Fruit fly (Drosophila melanogaster) Kc167 (cell line): ENCODE results near the gene CG31886.

ENCODE experiments used
- Myc ChIP-seq: fragments of >200 bp; optimal IDR thresholded peaks from 2 replicates; lab custom pipeline; 2017; ENCODE audit warnings: missing external identifiers
- Sin3A ChIP-seq: fragments of >200 bp; optimal IDR thresholded peaks from 2 replicates; lab custom pipeline; 2018; ENCODE audit warnings: missing external identifiers
- h ChIP-seq: fragments of >200 bp; optimal IDR thresholded peaks from 3 replicates; lab custom pipeline; 2018; ENCODE audit warnings: missing external identifiers
- insv ChIP-seq: fragments of >200 bp; optimal IDR thresholded peaks from 3 replicates; lab custom pipeline; 2018; ENCODE audit warnings: missing external identifiers
- psq ChIP-seq: fragments of >200 bp; optimal IDR thresholded peaks from 2 replicates; lab custom pipeline; 2017; ENCODE audit warnings: missing external identifiers
- ttk ChIP-seq: sonication (Bioruptor generic); optimal IDR thresholded peaks from 2 replicates; lab custom pipeline; 2017; ENCODE audit warnings: missing external identifiers

Gene CG31886

dm6 chr2L:8959001-8959461, at the start of gene CG31886:
Gene CG31886 (minus strand): TSS chr2L:8959051.
- TF ChIP-seq h (lab: Kevin White, UChicago) (no peak), Sin3A (no peak), insv (lab: Kevin White, UChicago) (no peak), psq (lab: Kevin White, UChicago) (no peak), ttk (lab: Kevin White, UChicago) (no peak), Myc (no peak)

dm6 chr2L:8998237-8998636, 39.4 kb upstream of the CG31886 start, which contains the start of gene Try29F:
Gene Try29F (plus strand): TSS chr2L:8998537.
- TF ChIP-seq h (lab: Kevin White, UChicago) (no peak), psq (lab: Kevin White, UChicago) (no peak), insv (lab: Kevin White, UChicago) (no peak), Sin3A (no peak), ttk (lab: Kevin White, UChicago) (no peak), Myc (no peak)

dm6 chr2L:8997285-8997684, 38.4 kb upstream of the CG31886 start, which contains the start of the genes alien and CG18661:
Gene alien (minus strand): TSS chr2L:8997379.
Gene CG18661 (plus strand): TSS chr2L:8997605.
- no peak for TF ChIP-seq Sin3A
- TF ChIP-seq h (lab: Kevin White, UChicago), result no peak
- TF ChIP-seq insv (lab: Kevin White, UChicago), result no peak
- no peak for TF ChIP-seq ttk (lab: Kevin White, UChicago)
- TF ChIP-seq psq (lab: Kevin White, UChicago), result no peak
- no peak for TF ChIP-seq Myc

DNA sequence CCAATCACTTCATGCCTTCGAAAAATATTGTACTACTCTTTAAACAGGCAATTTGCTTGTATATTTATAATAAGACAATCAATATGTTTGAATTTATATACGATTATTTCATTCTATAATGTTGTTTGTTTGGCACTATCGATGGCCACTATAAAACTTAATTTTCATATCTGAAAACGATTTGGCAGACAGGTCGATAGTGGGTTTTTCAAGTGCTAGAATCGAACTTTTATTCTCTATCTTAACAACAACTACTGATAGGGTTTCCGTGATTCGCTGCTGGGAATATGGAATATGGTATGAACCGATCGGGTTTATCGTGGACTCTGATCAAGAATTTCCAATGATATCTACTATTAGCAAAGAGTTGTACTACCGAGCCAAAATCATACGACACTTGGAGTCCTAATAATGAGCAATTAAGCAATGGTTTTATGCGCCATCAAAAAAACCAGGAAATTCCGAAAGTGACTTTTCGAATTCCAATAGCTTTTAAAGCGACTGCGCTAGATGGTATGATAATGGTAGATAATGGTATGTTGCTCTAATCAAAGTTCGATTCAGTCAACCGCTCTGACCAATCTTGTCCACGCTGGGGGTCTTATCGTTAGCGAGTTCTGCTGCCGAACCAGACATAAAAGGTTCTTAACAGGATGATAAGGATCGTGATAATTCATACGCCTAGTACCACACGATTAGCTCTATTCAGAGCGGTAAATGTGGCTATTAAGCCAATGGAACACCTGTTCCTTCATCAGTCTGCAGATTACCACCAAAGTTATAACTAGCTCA, 35.0 kb upstream of the CG31886 start, which contains the start of gene CG17906:
Gene CG17906, plus strand, starts transcription at position 742 of the 792 bp plus-strand sequence.
- no peak for TF ChIP-seq psq (lab: Kevin White, UChicago)
- no peak for TF ChIP-seq insv (lab: Kevin White, UChicago)
- no peak for TF ChIP-seq Sin3A
- TF ChIP-seq Myc, result no peak
- TF ChIP-seq ttk (lab: Kevin White, UChicago), result no peak
- TF ChIP-seq h (lab: Kevin White, UChicago), result no peak

DNA sequence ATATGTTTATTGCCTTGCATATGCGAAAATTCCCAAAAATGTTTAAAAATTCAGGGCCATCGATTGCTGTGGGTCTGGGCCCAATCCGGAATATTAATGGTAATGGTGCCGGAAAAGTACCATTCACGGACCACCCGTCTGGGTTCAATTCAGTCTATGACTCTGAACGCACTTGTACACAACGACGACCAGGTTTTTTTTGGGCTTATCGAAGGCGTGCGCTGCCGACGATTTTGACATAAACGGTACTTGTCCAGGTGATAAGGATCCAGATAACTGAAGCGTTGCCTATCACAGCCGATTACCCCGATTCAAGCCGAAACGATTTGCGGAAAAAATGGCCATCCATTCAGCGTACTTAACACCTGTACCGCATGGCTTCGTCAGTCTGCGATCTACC, 32.7 kb upstream of the CG31886 start, which contains the start of gene CG9555:
Gene CG9555, plus strand, starts transcription at position 153 of the 400 bp plus-strand sequence.
- TF ChIP-seq insv (lab: Kevin White, UChicago) (no peak), h (lab: Kevin White, UChicago) (no peak), ttk (lab: Kevin White, UChicago) (no peak), Myc (no peak), psq (lab: Kevin White, UChicago) (no peak), Sin3A (no peak)

- TF ChIP-seq Myc (no peak), h (lab: Kevin White, UChicago) (no peak), psq (lab: Kevin White, UChicago) (no peak), Sin3A (no peak)
Observed at dm6 chr2L:8989037-8989591, 30.3 kb upstream of the CG31886 start, which contains the start of gene rost. Gene rost (minus strand): TSS chr2L:8989539.

DNA sequence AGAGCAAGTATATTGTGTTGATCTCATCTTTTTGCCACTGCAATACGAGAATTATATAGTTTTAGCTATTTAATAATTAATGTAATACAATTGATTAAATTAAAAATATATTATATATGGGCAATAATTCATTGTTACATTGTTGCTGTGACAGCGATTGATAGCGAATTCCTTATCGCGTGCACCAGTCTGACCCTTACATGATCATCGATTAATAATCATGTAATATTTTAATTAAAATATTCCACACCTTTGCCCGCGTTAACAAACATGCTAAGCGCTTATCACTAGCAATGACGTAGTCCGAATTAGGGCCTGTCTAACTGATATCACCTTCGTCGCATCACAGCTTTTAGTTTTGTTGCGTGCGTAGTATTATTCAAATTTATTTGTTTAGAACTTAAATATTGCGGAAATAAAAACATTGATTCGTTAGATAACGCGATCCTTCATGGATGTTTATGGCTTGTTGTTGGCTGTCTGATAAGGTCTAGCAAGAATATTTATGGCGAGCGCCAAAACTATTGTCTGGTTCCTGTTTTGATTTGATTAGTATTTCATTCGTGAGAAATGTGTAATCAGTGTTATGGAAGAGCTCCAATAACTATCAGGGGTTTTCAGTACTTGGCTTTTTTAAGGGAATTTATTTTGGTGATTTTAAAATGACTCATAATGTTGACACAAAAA, 28.5 kb upstream of the CG31886 start:
- TF ChIP-seq Myc, result no peak
- no peak for TF ChIP-seq Sin3A
- TF ChIP-seq psq (lab: Kevin White, UChicago), result no peak

dm6 chr2L:8984614-8985318, 25.9 kb upstream of the CG31886 start, which contains the start of gene CG13101:
Gene CG13101 (minus strand): TSS chr2L:8984872.
- no peak for TF ChIP-seq Myc
- TF ChIP-seq ttk (lab: Kevin White, UChicago), result no peak
- TF ChIP-seq insv (lab: Kevin White, UChicago), result no peak
- TF ChIP-seq Sin3A, result no peak
- TF ChIP-seq h (lab: Kevin White, UChicago), result no peak
- no peak for TF ChIP-seq psq (lab: Kevin White, UChicago)

dm6 chr2L:8982584-8983302, 23.9 kb upstream of the CG31886 start:
- TF ChIP-seq Myc, result no peak

DNA sequence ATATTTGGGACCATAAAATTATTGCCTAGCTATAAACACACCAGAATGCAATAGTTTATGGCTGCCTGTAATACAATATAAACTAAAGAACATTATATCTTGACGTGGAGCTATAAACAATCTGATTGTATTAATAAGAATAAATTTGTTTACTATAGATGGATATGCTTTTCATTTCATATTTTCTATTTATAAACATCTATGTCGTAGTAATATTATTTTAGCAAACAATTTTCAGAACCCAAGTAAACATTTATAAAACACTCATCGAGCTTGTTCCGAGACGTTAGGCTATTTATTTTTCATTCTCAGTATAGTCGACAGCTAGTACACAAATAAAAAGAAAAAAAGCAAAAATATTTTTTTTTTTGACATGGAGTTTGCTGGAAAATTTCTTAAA, 21.5 kb upstream of the CG31886 start, which contains the start of gene CG18662:
Gene CG18662, plus strand, starts transcription at position 301 of the 400 bp plus-strand sequence.
- TF ChIP-seq h (lab: Kevin White, UChicago) (no peak), insv (lab: Kevin White, UChicago) (no peak), psq (lab: Kevin White, UChicago) (no peak), Myc (no peak), Sin3A (no peak), ttk (lab: Kevin White, UChicago) (no peak)

dm6 chr2L:8975328-8975727, 16.5 kb upstream of the CG31886 start, which contains the start of gene CG9541:
Gene CG9541 (minus strand): TSS chr2L:8975428.
- TF ChIP-seq Sin3A (no peak), psq (lab: Kevin White, UChicago) (no peak), ttk (lab: Kevin White, UChicago) (no peak), Myc (no peak)
